Fruit fly (Drosophila melanogaster) whole organism, pupa: ENCODE data around the gene Ostgamma.

Experiments used
- CG10348 ChIP-seq: fragments of 200-800 bp; sonication (Bioruptor generic); IDR thresholded peaks from 2 replicates; pipeline ENCODE4 v1.3.6; 2022; ENCODE audit warnings: missing biosample characterization, missing genetic modification characterization
- CG13204 ChIP-seq: fragments of 200-800 bp; sonication (Bioruptor generic); optimal IDR thresholded peaks from 2 replicates; lab custom pipeline; 2018; ENCODE audit warnings: missing biosample characterization, mild to moderate bottlenecking, missing genetic modification characterization, moderate library complexity
- CG15710 ChIP-seq: fragments of 200-800 bp; sonication (Bioruptor generic); optimal IDR thresholded peaks from 2 replicates; lab custom pipeline; 2018; ENCODE audit warnings: missing biosample characterization, mild to moderate bottlenecking, missing genetic modification characterization, moderate library complexity
- CG17806 ChIP-seq: fragments of 200-800 bp; sonication (Bioruptor generic); optimal IDR thresholded peaks from 2 replicates; lab custom pipeline; 2018; ENCODE audit warnings: missing biosample characterization, mild to moderate bottlenecking, missing genetic modification characterization, moderate library complexity
- CG32121 ChIP-seq: fragments of 200-800 bp; sonication (Bioruptor generic); IDR thresholded peaks from 2 replicates; pipeline ENCODE4 v1.3.6; 2022; ENCODE audit warnings: missing biosample characterization, missing genetic modification characterization
- CG34367 ChIP-seq: fragments of 200-800 bp; sonication (Bioruptor generic); optimal IDR thresholded peaks from 2 replicates; lab custom pipeline; 2018; ENCODE audit warnings: missing biosample characterization, mild to moderate bottlenecking, missing genetic modification characterization
- CG8159 ChIP-seq: fragments of 200-800 bp; sonication (Bioruptor generic); optimal IDR thresholded peaks from 3 replicates; lab custom pipeline; 2018; ENCODE audit warnings: missing biosample characterization, mild to moderate bottlenecking, missing genetic modification characterization, moderate library complexity
- CG8301 ChIP-seq: fragments of 200-800 bp; sonication (Bioruptor generic); optimal IDR thresholded peaks from 2 replicates; lab custom pipeline; 2018; ENCODE audit warnings: missing biosample characterization, mild to moderate bottlenecking, missing genetic modification characterization
- D1 ChIP-seq: fragments of 200-800 bp; sonication (Bioruptor generic); optimal IDR thresholded peaks from 2 replicates; lab custom pipeline; 2018; ENCODE audit warnings: missing biosample characterization, mild to moderate bottlenecking, missing genetic modification characterization, moderate library complexity
- EcR ChIP-seq: fragments of 200-800 bp; sonication (Bioruptor generic); optimal IDR thresholded peaks from 3 replicates; lab custom pipeline; 2019; ENCODE audit warnings: missing biosample characterization, missing genetic modification characterization, mild to moderate bottlenecking, moderate library complexity, missing genetic modification reagents
- Ets98B ChIP-seq: fragments of 200-800 bp; sonication (Bioruptor generic); IDR thresholded peaks from 2 replicates; pipeline ENCODE4 v1.3.6; 2022; ENCODE audit warnings: missing biosample characterization, missing genetic modification characterization
- gl ChIP-seq: fragments of 200-800 bp; sonication (Bioruptor generic); optimal IDR thresholded peaks from 2 replicates; lab custom pipeline; 2018; ENCODE audit warnings: missing biosample characterization, mild to moderate bottlenecking, missing genetic modification characterization

DNA sequence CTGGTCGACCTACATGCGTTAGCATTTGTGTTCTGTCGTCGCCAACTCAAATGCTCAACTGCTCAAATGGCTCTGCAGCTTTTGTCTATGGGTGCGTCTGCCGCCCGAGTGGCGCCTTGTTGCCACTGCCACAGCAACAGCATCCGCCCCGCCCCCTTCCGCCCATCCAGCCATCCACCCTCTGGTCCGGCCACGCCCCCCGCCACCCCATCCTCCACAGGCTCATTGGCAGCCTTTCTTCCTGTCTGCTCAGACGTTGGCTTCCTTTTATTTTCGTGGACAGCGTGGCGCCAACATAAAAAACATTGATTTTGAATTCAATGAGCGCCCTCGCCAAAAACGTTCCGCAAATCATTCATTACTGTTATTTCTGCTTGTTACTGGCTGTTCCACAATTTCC is 25.6 kb upstream of the Ostgamma start:
- TF ChIP-seq CG8301 (tag; lab: Kevin White, UChicago): no peak
- no peak for TF ChIP-seq EcR
- no peak for TF ChIP-seq gl (tag; lab: Kevin White, UChicago)
- TF ChIP-seq CG17806 (tag; lab: Kevin White, UChicago): no peak
- TF ChIP-seq Ets98B: no peak
- no peak for TF ChIP-seq D1 (tag; lab: Kevin White, UChicago)
- TF ChIP-seq CG32121: no peak
- TF ChIP-seq CG13204 (GFP tag; lab: Kevin White, UChicago): no peak
- TF ChIP-seq CG34367 (tag; lab: Kevin White, UChicago): no peak
- TF ChIP-seq CG15710: no peak
- no peak for TF ChIP-seq CG8159 (tag; lab: Kevin White, UChicago)
- no peak for TF ChIP-seq CG10348
